Worm (Caenorhabditis elegans) whole organism, L4 larva: Measurements from ENCODE around the gene C29F9.5.

Experiments
- dve-1 ChIP-seq: sonication (generic microtip); optimal IDR thresholded peaks from 2 replicates; lab custom pipeline; 2017; ENCODE audit warnings: antibody characterized with exemption, mild to moderate bottlenecking, missing genetic modification characterization, missing compliant biosample characterization; ENCODE audit not compliant: insufficient read depth
- gei-8 ChIP-seq: fragments of 200-800 bp; sonication (Bioruptor generic); optimal IDR thresholded peaks from 2 replicates; lab custom pipeline; 2018; ENCODE audit warnings: mild to moderate bottlenecking, missing genetic modification characterization, missing compliant biosample characterization
- hlh-30 ChIP-seq: sonication (generic microtip); optimal IDR thresholded peaks from 2 replicates; lab custom pipeline; 2017; ENCODE audit warnings: antibody characterized with exemption, mild to moderate bottlenecking, missing genetic modification characterization, missing compliant biosample characterization; ENCODE audit not compliant: insufficient read depth
- lin-13 ChIP-seq: fragments of 150-350 bp; optimal IDR thresholded peaks from 2 replicates; lab custom pipeline; 2014; ENCODE audit warnings: missing biosample characterization, missing genetic modification reagents, missing genetic modification characterization
- lin-38 ChIP-seq: fragments of 200-800 bp; sonication (Bioruptor generic); IDR thresholded peaks from 2 replicates; pipeline ENCODE4 v1.3.6; 2022; ENCODE audit warnings: missing genetic modification reagents, missing genetic modification characterization, missing compliant biosample characterization
- lsy-2 ChIP-seq, 2 experiments: fragments of 150-350 bp in 1 of 2; sonication (generic microtip) in 1 of 2; optimal IDR thresholded peaks; 2 replicates each; lab custom pipeline; 2014 to 2017; ENCODE audit warnings: missing biosample characterization in 2 of 2, missing genetic modification characterization in 2 of 2
- mdl-1 ChIP-seq, 2 experiments: fragments of 150-350 bp in 1 of 2; sonication (generic microtip) in 1 of 2; optimal IDR thresholded peaks; 2 replicates each; lab custom pipeline; 2014 to 2017; ENCODE audit warnings: missing biosample characterization in 2 of 2, missing genetic modification characterization in 2 of 2
- unc-62 ChIP-seq, 3 experiments: fragments of 150-350 bp in 1 of 3; sonication (generic microtip); optimal IDR thresholded peaks in 2 of 3; peaks in 1 of 3; 1 replicate in 1 of 3; 2 replicates in 2 of 3; lab custom pipeline; 2014 to 2017; ENCODE audit warnings: missing biosample characterization in 3 of 3, missing genetic modification characterization in 3 of 3, missing genetic modification reagents in 3 of 3, missing genotype in 1 of 3

DNA sequence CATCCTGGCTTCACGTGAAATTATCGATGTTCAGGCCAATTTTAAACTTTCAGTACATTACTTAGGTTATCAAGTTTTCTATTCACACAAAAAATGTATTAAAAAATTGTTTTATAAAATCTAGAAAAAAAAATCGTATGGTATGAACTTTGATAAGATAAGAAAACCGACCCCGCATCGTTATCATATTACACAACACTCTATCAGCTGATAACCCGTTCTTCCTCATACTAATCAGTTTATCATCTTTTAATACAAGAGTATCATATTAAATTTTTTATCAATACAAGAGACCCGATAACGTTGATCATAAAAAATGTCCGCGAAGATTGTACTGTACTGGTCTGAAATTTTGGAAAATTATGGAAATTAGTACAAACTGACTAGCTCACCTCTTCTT lies 36.9 kb downstream of the C29F9.5 start:
- TF ChIP-seq mdl-1 (tag; optimal IDR thresholded peaks at IDR 0.05; lab: Kevin White, UChicago) (peak in 1 of 2 experiments; percentile 35), lsy-2 (tag; optimal IDR thresholded peaks at IDR 0.05; lab: Kevin White, UChicago) (no peak), unc-62 (GFP tag; optimal IDR thresholded peaks at IDR 0.05 in 1 of 2; lab: Kevin White, UChicago) (no peak), unc-62 (tag; optimal IDR thresholded peaks at IDR 0.05; lab: Kevin White, UChicago) (no peak), lin-38 (no peak), dve-1 (tag; lab: Kevin White, UChicago) (peak; percentile 95), hlh-30 (no peak), gei-8 (GFP tag; lab: Kevin White, UChicago) (no peak), lin-13 (no peak)
